Worm (Caenorhabditis elegans): ENCODE results near the gene B0432.7.
"Not testable (repeated sequence)": the region's sequence is repeated elsewhere in the genome, so short reads cannot be mapped to it uniquely, and the experiment has no call there.

DNA sequence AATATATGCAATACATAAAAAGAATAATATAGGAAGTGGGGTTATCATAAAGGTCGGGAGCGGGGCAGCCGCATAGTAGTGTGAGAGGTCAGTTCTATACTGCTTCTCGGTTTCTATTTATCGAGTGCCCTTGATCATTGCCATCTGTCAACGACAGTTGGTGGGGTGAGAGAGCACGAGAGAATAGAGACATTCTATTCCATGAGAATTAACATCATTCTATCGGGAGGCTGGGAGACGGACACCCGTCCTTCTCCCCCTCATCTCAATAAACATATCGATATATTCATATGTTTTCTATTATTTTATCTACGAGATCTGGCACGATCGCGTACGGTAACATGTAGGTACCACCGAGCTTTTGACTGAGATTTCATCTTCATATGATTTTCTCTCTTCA is 38.3 kb upstream of the B0432.7 start, which contains the start of gene mps-2:
- TF ChIP-seq nhr-237 (tag; optimal IDR thresholded peaks at IDR 0.05); unc-55 (GFP tag; optimal IDR thresholded peaks at IDR 0.05); snpc-4 (tag; optimal IDR thresholded peaks at IDR 0.05); skn-1 (tag; optimal IDR thresholded peaks at IDR 0.05); unc-62 (GFP tag; optimal IDR thresholded peaks at IDR 0.05); nhr-12 (tag; optimal IDR thresholded peaks at IDR 0.05); elt-1 (tag; optimal IDR thresholded peaks at IDR 0.05); ZK546.5 (tag; optimal IDR thresholded peaks at IDR 0.05); aly-2 (tag; optimal IDR thresholded peaks at IDR 0.05); Y55F3AM.14 (GFP tag; optimal IDR thresholded peaks at IDR 0.05); lin-39 (tag; optimal IDR thresholded peaks at IDR 0.05); elt-3 (tag; optimal IDR thresholded peaks at IDR 0.05): not testable (repeated sequence)
